Worm (Caenorhabditis elegans) whole organism, L1 larva: Measurements from ENCODE around the gene C10B5.3.

ENCODE experiments used
- C34B4.2 ChIP-seq: sonication (generic microtip); optimal IDR thresholded peaks from 2 replicates; lab custom pipeline; 2017; ENCODE audit warnings: mild to moderate bottlenecking, missing genetic modification characterization, missing compliant biosample characterization
- Y116A8C.19 ChIP-seq: sonication (generic microtip); optimal IDR thresholded peaks from 2 replicates; lab custom pipeline; 2016; ENCODE audit warnings: missing compliant biosample characterization, missing genetic modification characterization, borderline replicate concordance
- ama-1 ChIP-seq: fragments of 150-350 bp; optimal IDR thresholded peaks from 2 replicates; lab custom pipeline; 2014
- ceh-63 ChIP-seq: fragments of 200-800 bp; sonication (Bioruptor generic); optimal IDR thresholded peaks from 2 replicates; lab custom pipeline; 2018; ENCODE audit warnings: mild to moderate bottlenecking, missing genetic modification characterization, missing compliant biosample characterization
- ceh-8 ChIP-seq: fragments of 200-800 bp; sonication (Bioruptor generic); optimal IDR thresholded peaks from 2 replicates; lab custom pipeline; 2018; ENCODE audit warnings: mild to moderate bottlenecking, missing genetic modification characterization, moderate library complexity, missing compliant biosample characterization
- ceh-82 ChIP-seq, 3 experiments: fragments of 150-350 bp in 1 of 3; sonication (generic microtip) in 2 of 3; optimal IDR thresholded peaks; 2 replicates each; lab custom pipeline; 2014 to 2017; ENCODE audit warnings: missing biosample characterization in 3 of 3, missing genetic modification characterization in 3 of 3
- ceh-90 ChIP-seq: sonication (generic microtip); optimal IDR thresholded peaks from 2 replicates; lab custom pipeline; 2016; ENCODE audit warnings: missing genetic modification characterization, missing compliant biosample characterization
- dpl-1 ChIP-seq, 3 experiments: fragments of 150-350 bp in 2 of 3; sonication (generic microtip) in 1 of 3; optimal IDR thresholded peaks; 2 replicates each; lab custom pipeline; 2014 to 2017; ENCODE audit warnings: missing biosample characterization in 3 of 3, missing genetic modification characterization in 3 of 3, missing genetic modification reagents in 3 of 3
- dsc-1 ChIP-seq: sonication (generic microtip); optimal IDR thresholded peaks from 2 replicates; lab custom pipeline; 2016; ENCODE audit warnings: mild to moderate bottlenecking, missing genetic modification characterization, missing compliant biosample characterization
- efl-3 ChIP-seq: fragments of 200-800 bp; sonication (Bioruptor generic); optimal IDR thresholded peaks from 2 replicates; lab custom pipeline; 2018; ENCODE audit warnings: mild to moderate bottlenecking, missing genetic modification characterization, missing compliant biosample characterization
- elt-2 ChIP-seq: sonication (generic microtip); optimal IDR thresholded peaks from 2 replicates; lab custom pipeline; 2016; ENCODE audit warnings: missing genetic modification characterization, mild to moderate bottlenecking, inconsistent platforms, missing compliant biosample characterization, missing genetic modification reagents
- fkh-10 ChIP-seq: sonication (generic microtip); optimal IDR thresholded peaks from 2 replicates; lab custom pipeline; 2017; ENCODE audit warnings: missing biosample characterization, missing genetic modification reagents, missing genetic modification characterization
- fkh-4 ChIP-seq: sonication (generic microtip); optimal IDR thresholded peaks from 2 replicates; lab custom pipeline; 2016; ENCODE audit warnings: missing compliant biosample characterization, missing genetic modification characterization, borderline replicate concordance
- grh-1 ChIP-seq: fragments of 200-800 bp; sonication (Bioruptor generic); IDR thresholded peaks from 2 replicates; pipeline ENCODE4 v1.3.6; 2022; ENCODE audit warnings: missing genetic modification reagents, missing genetic modification characterization, missing compliant biosample characterization
- hlh-17 ChIP-seq: fragments of 200-800 bp; sonication (Bioruptor generic); optimal IDR thresholded peaks from 2 replicates; lab custom pipeline; 2018; ENCODE audit warnings: missing genetic modification characterization, mild to moderate bottlenecking, missing compliant biosample characterization, moderate library complexity, borderline replicate concordance
- hpl-2 ChIP-seq: fragments of 150-350 bp; optimal IDR thresholded peaks from 2 replicates; lab custom pipeline; 2014; ENCODE audit warnings: missing biosample characterization, missing genetic modification reagents, missing genetic modification characterization
- irx-1 ChIP-seq: sonication (generic microtip); optimal IDR thresholded peaks from 2 replicates; lab custom pipeline; 2016; ENCODE audit warnings: missing genetic modification characterization, missing compliant biosample characterization
- isw-1 ChIP-seq: fragments of 200-800 bp; sonication (Bioruptor generic); IDR thresholded peaks from 2 replicates; pipeline ENCODE4 v1.3.6; 2022; ENCODE audit warnings: missing genetic modification characterization, missing compliant biosample characterization
- jun-1 ChIP-seq: fragments of 150-350 bp; optimal IDR thresholded peaks from 2 replicates; lab custom pipeline; 2014; ENCODE audit warnings: missing biosample characterization, missing genetic modification reagents, missing genetic modification characterization
- lin-13 ChIP-seq: fragments of 150-350 bp; optimal IDR thresholded peaks from 2 replicates; lab custom pipeline; 2014; ENCODE audit warnings: missing biosample characterization, missing genetic modification reagents, missing genetic modification characterization
- lin-35 ChIP-seq, 2 experiments: fragments of 150-350 bp; optimal IDR thresholded peaks; 2 replicates each; lab custom pipeline; 2014; ENCODE audit warnings: missing biosample characterization in 2 of 2, missing genetic modification characterization in 2 of 2, missing genetic modification reagents in 2 of 2
- lin-39 ChIP-seq: fragments of 150-350 bp; optimal IDR thresholded peaks from 2 replicates; lab custom pipeline; 2014; ENCODE audit warnings: missing biosample characterization, missing genetic modification reagents, missing genetic modification characterization
- lir-3 ChIP-seq: sonication (generic microtip); optimal IDR thresholded peaks from 2 replicates; lab custom pipeline; 2016; ENCODE audit warnings: mild to moderate bottlenecking, missing genetic modification characterization, moderate library complexity, missing compliant biosample characterization; ENCODE audit not compliant: poor library complexity
- lsy-2 ChIP-seq, 2 experiments: fragments of 150-350 bp; optimal IDR thresholded peaks; 2 replicates each; lab custom pipeline; 2014; ENCODE audit warnings: missing biosample characterization in 2 of 2, missing genetic modification characterization in 2 of 2
- mab-9 ChIP-seq: fragments of 200-800 bp; sonication (Bioruptor generic); IDR thresholded peaks from 2 replicates; pipeline ENCODE4 v1.3.6; 2022; ENCODE audit warnings: missing genetic modification reagents, missing genetic modification characterization, missing compliant biosample characterization
- mep-1 ChIP-seq: fragments of 150-350 bp; optimal IDR thresholded peaks from 2 replicates; lab custom pipeline; 2014; ENCODE audit warnings: missing biosample characterization, missing genetic modification characterization
- nhr-11 ChIP-seq: fragments of 150-350 bp; optimal IDR thresholded peaks from 2 replicates; lab custom pipeline; 2014; ENCODE audit warnings: missing biosample characterization, missing genetic modification characterization
- nhr-19 ChIP-seq: fragments of 200-800 bp; sonication (Bioruptor generic); conservative IDR thresholded peaks from 2 replicates; pipeline ENCODE4 v1.3.6; 2022; ENCODE audit warnings: missing genetic modification characterization, missing compliant biosample characterization
- nhr-237 ChIP-seq: fragments of 150-350 bp; optimal IDR thresholded peaks from 2 replicates; lab custom pipeline; 2014; ENCODE audit warnings: missing biosample characterization, missing genetic modification characterization
- nhr-84 ChIP-seq: sonication (generic microtip); optimal IDR thresholded peaks from 2 replicates; lab custom pipeline; 2017; ENCODE audit warnings: missing biosample characterization, missing genetic modification characterization
- pag-3 ChIP-seq: sonication (generic microtip); optimal IDR thresholded peaks from 2 replicates; lab custom pipeline; 2017; ENCODE audit warnings: missing genetic modification characterization, mild to moderate bottlenecking, missing compliant biosample characterization, antibody characterized with exemption, borderline replicate concordance; ENCODE audit not compliant: insufficient read depth
- skn-1 ChIP-seq: fragments of 150-350 bp; optimal IDR thresholded peaks from 2 replicates; lab custom pipeline; 2014; ENCODE audit warnings: missing biosample characterization, missing genetic modification characterization
- sox-4 ChIP-seq: sonication (generic microtip); optimal IDR thresholded peaks from 2 replicates; lab custom pipeline; 2016; ENCODE audit warnings: missing genetic modification characterization, missing compliant biosample characterization
- sptf-1 ChIP-seq: fragments of 150-350 bp; optimal IDR thresholded peaks from 2 replicates; lab custom pipeline; 2014; ENCODE audit warnings: missing biosample characterization, missing genetic modification characterization
- sup-37 ChIP-seq: fragments of 200-800 bp; sonication (Bioruptor generic); optimal IDR thresholded peaks from 2 replicates; lab custom pipeline; 2018; ENCODE audit warnings: mild to moderate bottlenecking, missing genetic modification characterization, missing compliant biosample characterization
- swsn-7 ChIP-seq: sonication (generic microtip); optimal IDR thresholded peaks from 2 replicates; lab custom pipeline; 2016; ENCODE audit warnings: missing genetic modification characterization, missing compliant biosample characterization
- tbx-2 ChIP-seq: sonication (generic microtip); optimal IDR thresholded peaks from 2 replicates; lab custom pipeline; 2016; ENCODE audit warnings: missing genetic modification characterization, missing compliant biosample characterization
- tlp-1 ChIP-seq: fragments of 150-350 bp; optimal IDR thresholded peaks from 2 replicates; lab custom pipeline; 2014; ENCODE audit warnings: missing biosample characterization, missing genetic modification characterization
- unc-130 ChIP-seq: fragments of 150-350 bp; optimal IDR thresholded peaks from 2 replicates; lab custom pipeline; 2017; ENCODE audit warnings: missing biosample characterization, missing genetic modification characterization, inconsistent platforms
- unc-62 ChIP-seq: fragments of 150-350 bp; optimal IDR thresholded peaks from 2 replicates; lab custom pipeline; 2014; ENCODE audit warnings: missing biosample characterization, missing genetic modification reagents, missing genetic modification characterization
- unc-98 ChIP-seq: fragments of 200-800 bp; sonication (Bioruptor generic); IDR thresholded peaks from 2 replicates; pipeline ENCODE4 v1.3.6; 2022; ENCODE audit warnings: missing genetic modification characterization, missing compliant biosample characterization
- zag-1 ChIP-seq: fragments of 150-350 bp; optimal IDR thresholded peaks from 2 replicates; lab custom pipeline; 2014; ENCODE audit warnings: missing biosample characterization, missing genetic modification characterization
- ztf-11 ChIP-seq, 2 experiments: sonication (generic microtip); optimal IDR thresholded peaks; 2 replicates each; lab custom pipeline; 2016 to 2017; ENCODE audit warnings: missing genetic modification characterization in 2 of 2, missing biosample characterization in 1 of 2, missing compliant biosample characterization in 1 of 2
- ztf-4 ChIP-seq: fragments of 150-350 bp; optimal IDR thresholded peaks from 2 replicates; lab custom pipeline; 2014; ENCODE audit warnings: missing biosample characterization, missing genetic modification characterization

The C10B5.3 gene

ce11 chrV:8588079-8588478, at the start of gene C10B5.3:
Gene C10B5.3 (minus strand): TSS chrV:8588179.
- TF ChIP-seq lin-39 (tag; lab: Kevin White, UChicago), result no peak
- no peak for TF ChIP-seq fkh-10
- no peak for TF ChIP-seq skn-1 (tag; lab: Kevin White, UChicago)

- no peak for TF ChIP-seq pag-3 (tag; lab: Kevin White, UChicago)
Observed at ce11 chrV:8636907-8637306, 48.9 kb upstream of the C10B5.3 start, which contains the start of gene grl-12. Gene grl-12 (minus strand): TSS chrV:8637007.

- TF ChIP-seq sptf-1 (tag; lab: Kevin White, UChicago) (no peak), ceh-63 (GFP tag; lab: Kevin White, UChicago) (no peak), ztf-4 (tag; lab: Kevin White, UChicago) (no peak), lin-35 (GFP tag; optimal IDR thresholded peaks at IDR 0.05; lab: Kevin White, UChicago) (no peak), lsy-2 (tag; optimal IDR thresholded peaks at IDR 0.05; lab: Kevin White, UChicago) (no peak), ztf-11 (tag; optimal IDR thresholded peaks at IDR 0.05; lab: Kevin White, UChicago) (no peak), ceh-90 (no peak), mep-1 (no peak), irx-1 (tag; lab: Kevin White, UChicago) (no peak), swsn-7 (tag; lab: Kevin White, UChicago) (no peak), hpl-2 (GFP tag; lab: Kevin White, UChicago) (no peak)
Observed at ce11 chrV:8635575-8635974, 47.6 kb upstream of the C10B5.3 start, which contains the start of gene oac-29. Gene oac-29 (minus strand): TSS chrV:8635675.

- TF ChIP-seq hlh-17 (no peak), nhr-237 (tag; lab: Kevin White, UChicago) (no peak), isw-1 (GFP tag; lab: Robert Waterston, UW) (no peak), tlp-1 (tag; lab: Kevin White, UChicago) (no peak), efl-3 (GFP tag; lab: Kevin White, UChicago) (no peak), mab-9 (no peak), grh-1 (GFP tag; lab: Robert Waterston, UW) (no peak), ceh-82 (tag; optimal IDR thresholded peaks at IDR 0.05; lab: Kevin White, UChicago) (no peak), unc-62 (GFP tag; lab: Kevin White, UChicago) (no peak), jun-1 (tag; lab: Kevin White, UChicago) (no peak), Y116A8C.19 (no peak), sox-4 (tag; lab: Kevin White, UChicago) (no peak), fkh-10 (no peak)
Observed at ce11 chrV:8632788-8633187, 44.8 kb upstream of the C10B5.3 start.

ce11 chrV:8631277-8631765, 43.3 kb upstream of the C10B5.3 start, which contains the start of gene atg-18:
Gene atg-18 (minus strand): TSS chrV:8631327.
- TF ChIP-seq efl-3 (GFP tag; lab: Kevin White, UChicago), result no peak
- TF ChIP-seq elt-2 (tag; lab: Kevin White, UChicago), result peak; percentile 52
- TF ChIP-seq nhr-11 (tag; lab: Kevin White, UChicago), result no peak
- TF ChIP-seq fkh-4 (tag; lab: Kevin White, UChicago), result no peak
- TF ChIP-seq jun-1 (tag; lab: Kevin White, UChicago), result no peak
- no peak for TF ChIP-seq sup-37 (GFP tag; lab: Kevin White, UChicago)
- TF ChIP-seq C34B4.2 (tag; lab: Kevin White, UChicago), result no peak
- TF ChIP-seq tbx-2 (tag; lab: Kevin White, UChicago), result peak; percentile 77
- TF ChIP-seq ceh-8 (GFP tag; lab: Kevin White, UChicago), result no peak
- TF ChIP-seq lin-13 (GFP tag; lab: Kevin White, UChicago), result peak; percentile 81
- peak; percentile 58 for TF ChIP-seq unc-130 (tag; lab: Kevin White, UChicago)
- peak; percentile 63 for TF ChIP-seq hpl-2 (GFP tag; lab: Kevin White, UChicago)
- TF ChIP-seq mep-1, result peak; percentile 46
- TF ChIP-seq ama-1 (lab: Kevin White, UChicago), result no peak
- TF ChIP-seq nhr-19 (GFP tag; lab: Robert Waterston, UW), result peak; percentile 76
- TF ChIP-seq Y116A8C.19, result no peak
- no peak for TF ChIP-seq unc-98 (GFP tag; lab: Robert Waterston, UW)
- TF ChIP-seq zag-1 (tag; lab: Kevin White, UChicago), result no peak
- TF ChIP-seq nhr-84, result no peak
- TF ChIP-seq pag-3 (tag; lab: Kevin White, UChicago), result no peak
- TF ChIP-seq grh-1 (GFP tag; lab: Robert Waterston, UW), result peak; percentile 59
- TF ChIP-seq dsc-1, result peak; percentile 57
- peak; percentile 45 to 63 (median 56) for TF ChIP-seq dpl-1 (GFP tag; optimal IDR thresholded peaks at IDR 0.05; lab: Kevin White, UChicago)
- TF ChIP-seq lir-3 (tag; lab: Kevin White, UChicago), result no peak
- peak; percentile 69 to 74 for TF ChIP-seq lsy-2 (tag; optimal IDR thresholded peaks at IDR 0.05; lab: Kevin White, UChicago)
